Fruit fly (Drosophila melanogaster) S2 (cell line): ENCODE measurements around the gene Obp84a.

ENCODE experiments used
- CG8478 ChIP-seq: fragments of >200 bp; optimal IDR thresholded peaks from 2 replicates; lab custom pipeline; 2018
- CTCF ChIP-seq, 2 experiments: fragments of >200 bp; optimal IDR thresholded peaks; 2 replicates each; lab custom pipeline; 2018

dm6 chr3R:7241460-7241859 lies 10.3 kb downstream of the Obp84a start, which contains the start of gene CG14607:
- no peak for TF ChIP-seq CG8478 (lab: Kevin White, UChicago)
- no peak for TF ChIP-seq CTCF (optimal IDR thresholded peaks at IDR 0.05; lab: Kevin White, UChicago)
